Worm (Caenorhabditis elegans): ENCODE results near the gene F13H8.12.

- TF ChIP-seq ets-4 (GFP tag; optimal IDR thresholded peaks at IDR 0.05), result no peak
- TF ChIP-seq bed-1 (GFP tag; IDR thresholded peaks at IDR 0.05), result no peak
- TF ChIP-seq F52B5.7 (tag; optimal IDR thresholded peaks at IDR 0.05), result no peak
- no peak for TF ChIP-seq zfh-2 (GFP tag; conservative IDR thresholded peaks at IDR 0.05)
- TF ChIP-seq rcor-1 (GFP tag; IDR thresholded peaks at IDR 0.05), result no peak
- TF ChIP-seq ztf-26 (tag; optimal IDR thresholded peaks at IDR 0.05), result no peak
- TF ChIP-seq T26A5.8 (tag; optimal IDR thresholded peaks at IDR 0.05), result no peak
Observed at ce11 chrII:6247011-6247410, 15.3 kb upstream of the F13H8.12 start, which contains the start of gene T24H7.2.
